Worm (Caenorhabditis elegans) whole organism, late embryonic: ENCODE measurements around the gene F41E6.1.

Source experiments
- C08G9.2 ChIP-seq: sonication (generic microtip); optimal IDR thresholded peaks from 2 replicates; lab custom pipeline; 2016; ENCODE audit warnings: mild to moderate bottlenecking, missing genetic modification characterization, moderate library complexity, missing compliant biosample characterization
- elt-4 ChIP-seq: sonication (generic microtip); optimal IDR thresholded peaks from 2 replicates; lab custom pipeline; 2016; ENCODE audit warnings: missing genetic modification characterization, missing compliant biosample characterization
- nfya-1 ChIP-seq: sonication (generic microtip); optimal IDR thresholded peaks from 2 replicates; lab custom pipeline; 2017; ENCODE audit warnings: missing genetic modification characterization, mild to moderate bottlenecking, missing compliant biosample characterization, antibody characterized with exemption, moderate library complexity
- pros-1 ChIP-seq: fragments of 150-350 bp; optimal IDR thresholded peaks from 2 replicates; lab custom pipeline; 2014; ENCODE audit warnings: missing biosample characterization, missing genetic modification reagents, missing genetic modification characterization
- sox-2 ChIP-seq: fragments of 200-800 bp; sonication (Bioruptor generic); IDR thresholded peaks from 2 replicates; pipeline ENCODE4 v1.3.6; 2022; ENCODE audit warnings: missing genetic modification reagents, missing genetic modification characterization, missing compliant biosample characterization

DNA sequence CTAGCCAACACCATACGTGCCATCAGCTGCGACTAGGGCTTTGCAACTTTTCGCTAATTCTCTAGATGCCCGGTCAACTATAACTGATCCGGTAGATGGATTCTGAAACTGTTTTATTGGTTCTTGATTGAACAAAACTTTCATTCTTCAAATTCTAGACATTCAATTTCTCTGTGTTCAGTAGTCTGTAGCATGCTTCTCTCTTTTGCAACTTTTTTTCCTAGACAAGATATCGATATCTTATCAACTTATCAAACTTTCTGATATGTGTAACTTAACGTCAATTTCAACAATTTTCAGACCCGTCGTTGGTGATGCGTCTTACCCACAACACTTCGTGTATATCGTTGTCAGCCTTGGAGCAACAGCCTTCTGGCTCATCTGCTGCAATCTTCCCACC lies 43.4 kb downstream of the F41E6.1 start, which contains the start of gene ZC190.4:
- TF ChIP-seq nfya-1 (tag; lab: Kevin White, UChicago) = no peak
- TF ChIP-seq elt-4 = no peak
- TF ChIP-seq C08G9.2 (tag; lab: Kevin White, UChicago) = no peak
- no peak for TF ChIP-seq pros-1 (tag; lab: Kevin White, UChicago)
- TF ChIP-seq sox-2 (GFP tag; lab: Robert Waterston, UW) = no peak
